Fruit fly (Drosophila melanogaster): ENCODE data around the gene CG5888.
A peak's percentile ranks its signal among the peaks of the same experiment; 100 is the strongest.

CG5888 gene

DNA sequence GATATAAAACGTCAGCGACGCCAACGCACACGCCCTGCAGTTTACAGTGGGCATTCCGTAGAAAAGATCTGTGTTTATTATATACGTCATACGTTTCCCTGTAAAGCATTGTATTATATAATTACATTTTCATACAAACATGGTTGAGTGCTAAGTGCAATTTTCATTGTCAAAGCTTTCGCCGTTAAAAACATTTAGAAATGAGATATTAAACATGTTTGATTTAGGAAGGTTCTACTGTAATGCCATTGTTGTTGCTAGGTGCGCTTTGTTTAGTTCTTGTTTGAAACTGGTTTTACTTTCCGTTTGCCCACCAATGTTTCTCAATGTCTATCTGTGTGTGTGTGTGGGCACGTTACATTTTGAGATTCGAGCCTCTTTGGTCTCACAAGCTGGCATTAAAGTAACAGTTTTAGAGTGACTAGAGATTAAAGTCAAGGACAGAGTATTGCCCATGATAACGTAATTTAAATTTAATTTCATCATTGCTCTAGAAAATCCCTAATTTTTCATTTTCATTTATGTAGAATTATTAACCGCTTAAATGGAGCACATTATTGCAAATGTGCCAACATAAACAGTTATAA is 44.4 kb upstream of the CG5888 start (continued):
- TF ChIP-seq Sry-β (GFP tag; optimal IDR thresholded peaks at IDR 0.05): no peak
- TF ChIP-seq Fer2 (tag; optimal IDR thresholded peaks at IDR 0.05): peak; percentile 58
- TF ChIP-seq CG12071 (GFP tag; optimal IDR thresholded peaks at IDR 0.05): peak; percentile 72
- TF ChIP-seq sd (tag; optimal IDR thresholded peaks at IDR 0.05): peak; percentile 26
- TF ChIP-seq CG7928 (GFP tag; optimal IDR thresholded peaks at IDR 0.05): no peak
- no peak for TF ChIP-seq CG3995 (GFP tag; optimal IDR thresholded peaks at IDR 0.05)
- peak; percentile 23 for TF ChIP-seq slou (GFP tag; optimal IDR thresholded peaks at IDR 0.05)
- TF ChIP-seq danr (GFP tag; IDR thresholded peaks at IDR 0.05): 0 out of 2 replicates have a peak, but pooled peaks have one; percentile 8
- TF ChIP-seq Hey (tag; optimal IDR thresholded peaks at IDR 0.05): peak; percentile 11
- TF ChIP-seq CG2889 (GFP tag; IDR thresholded peaks at IDR 0.05): 0 out of 3 replicates have a peak, but pooled peaks have one; percentile 38
- TF ChIP-seq Dref (GFP tag; IDR thresholded peaks at IDR 0.05): no peak
- peak; percentile 26 for TF ChIP-seq CG10462 (GFP tag; optimal IDR thresholded peaks at IDR 0.05)
- peak; percentile 37 for TF ChIP-seq CG3065 (GFP tag; optimal IDR thresholded peaks at IDR 0.05)
- TF ChIP-seq CG4404 (GFP tag; IDR thresholded peaks at IDR 0.05): peak; percentile 70
- TF ChIP-seq CG12391 (tag; optimal IDR thresholded peaks at IDR 0.05): peak; percentile 85
- peak; percentile 66; the same call in 1 of the 2 replicates for TF ChIP-seq klu (GFP tag; IDR thresholded peaks at IDR 0.05)
- peak; percentile 75 for TF ChIP-seq CG13296 (GFP tag; optimal IDR thresholded peaks at IDR 0.05)
- TF ChIP-seq twi (tag; optimal IDR thresholded peaks at IDR 0.05): peak; percentile 66
- no peak for TF ChIP-seq Hmx (GFP tag; optimal IDR thresholded peaks at IDR 0.05)
- peak; percentile 68 for TF ChIP-seq CG3407 (GFP tag; optimal IDR thresholded peaks at IDR 0.05)
- peak; percentile 24; the same call in 1 of the 2 replicates for TF ChIP-seq CG1024 (GFP tag; IDR thresholded peaks at IDR 0.05)
- peak; percentile 70 for TF ChIP-seq Nf-YC (tag; optimal IDR thresholded peaks at IDR 0.05)
- TF ChIP-seq zfh2 (GFP tag; optimal IDR thresholded peaks at IDR 0.05): peak; percentile 47
- no peak for TF ChIP-seq CG13287 (GFP tag; IDR thresholded peaks at IDR 0.05; ENCODE audit: partially characterized antibody)
- TF ChIP-seq fru (optimal IDR thresholded peaks at IDR 0.05): no peak
- no peak for TF ChIP-seq CG16813 (GFP tag; IDR thresholded peaks at IDR 0.05; ENCODE audit: partially characterized antibody)
- TF ChIP-seq CG11723 (GFP tag; optimal IDR thresholded peaks at IDR 0.05): peak; percentile 76
- peak; percentile 89 for TF ChIP-seq dmrt99B (tag; optimal IDR thresholded peaks at IDR 0.05)
- peak; percentile 63 for TF ChIP-seq CG6272 (GFP tag; IDR thresholded peaks at IDR 0.05)
- peak; percentile 79 for TF ChIP-seq CG7556 (GFP tag; optimal IDR thresholded peaks at IDR 0.05)
- peak; percentile 54 for TF ChIP-seq CG10147 (GFP tag; optimal IDR thresholded peaks at IDR 0.05)
- peak; percentile 50 for TF ChIP-seq Spps (tag; optimal IDR thresholded peaks at IDR 0.05)
- TF ChIP-seq Lpt (GFP tag; optimal IDR thresholded peaks at IDR 0.05): no peak
- TF ChIP-seq CG4854 (GFP tag; optimal IDR thresholded peaks at IDR 0.05): peak; percentile 25
- TF ChIP-seq Dll (GFP tag; IDR thresholded peaks at IDR 0.05; ENCODE audit: partially characterized antibody): no peak
- no peak for TF ChIP-seq CG42726 (GFP tag; IDR thresholded peaks at IDR 0.05; ENCODE audit: partially characterized antibody)
- peak; percentile 63 for TF ChIP-seq CG18619 (GFP tag; optimal IDR thresholded peaks at IDR 0.05)
- TF ChIP-seq repo (GFP tag; optimal IDR thresholded peaks at IDR 0.05): peak; percentile 32
- peak; percentile 79 for TF ChIP-seq CG10209 (GFP tag; optimal IDR thresholded peaks at IDR 0.05)
- TF ChIP-seq Dbx (GFP tag; IDR thresholded peaks at IDR 0.05): peak; percentile 48; the same call in 1 of the 3 replicates
- TF ChIP-seq fd96Cb (tag; optimal IDR thresholded peaks at IDR 0.05): peak; percentile 79
- TF ChIP-seq Hmr (GFP tag; optimal IDR thresholded peaks at IDR 0.05): peak; percentile 77
- TF ChIP-seq eve (GFP tag; optimal IDR thresholded peaks at IDR 0.05): peak in 1 of 2 experiments; percentile 91
- peak; percentile 77 for TF ChIP-seq D19A (tag; optimal IDR thresholded peaks at IDR 0.05)
- no peak for TF ChIP-seq dan (GFP tag; IDR thresholded peaks at IDR 0.05)
- peak; percentile 58 for TF ChIP-seq stc (GFP tag; IDR thresholded peaks at IDR 0.05)
- TF ChIP-seq Meics (GFP tag; optimal IDR thresholded peaks at IDR 0.05): peak; percentile 63
- TF ChIP-seq Ravus (GFP tag; IDR thresholded peaks at IDR 0.05): no peak; the same call in 1 of the 2 replicates
- TF ChIP-seq CG12155 (GFP tag; optimal IDR thresholded peaks at IDR 0.05): peak; percentile 66
- peak; percentile 22 for TF ChIP-seq Usf (GFP tag; optimal IDR thresholded peaks at IDR 0.05)
